Worm (Caenorhabditis elegans): ENCODE results near the gene fzy-1.

ce11 chrII:5549746-5550145, 49.2 kb downstream of the fzy-1 start, which contains the start of gene C17C3.6:
- TF ChIP-seq ztf-23 (GFP tag; IDR thresholded peaks at IDR 0.05) (no peak), klf-2 (GFP tag; conservative IDR thresholded peaks at IDR 0.05) (no peak), T22C8.4 (GFP tag; IDR thresholded peaks at IDR 0.05) (no peak), cog-1 (tag; optimal IDR thresholded peaks at IDR 0.05) (no peak), flt-1 (GFP tag; IDR thresholded peaks at IDR 0.05) (no peak), med-1 (GFP tag; optimal IDR thresholded peaks at IDR 0.05; ENCODE audit: insufficient read depth) (no peak), tab-1 (GFP tag; IDR thresholded peaks at IDR 0.05) (no peak), ref-1 (GFP tag; conservative IDR thresholded peaks at IDR 0.05) (no peak)

Data from whole organism, midembryonic.